Worm (Caenorhabditis elegans) whole organism, L2 larva: ENCODE results near the gene cup-5.

Experiments
- C34F6.9 ChIP-seq: fragments of 150-350 bp; optimal IDR thresholded peaks from 2 replicates; lab custom pipeline; 2014; ENCODE audit warnings: missing biosample characterization, missing genetic modification characterization
- F13H6.1 ChIP-seq: sonication (generic microtip); optimal IDR thresholded peaks from 2 replicates; lab custom pipeline; 2016; ENCODE audit warnings: missing genetic modification characterization, missing compliant biosample characterization
- Y55F3AM.14 ChIP-seq: fragments of 200-800 bp; sonication (Bioruptor generic); optimal IDR thresholded peaks from 2 replicates; lab custom pipeline; 2018; ENCODE audit warnings: mild to moderate bottlenecking, missing genetic modification characterization, missing compliant biosample characterization
- aly-2 ChIP-seq: fragments of 150-350 bp; optimal IDR thresholded peaks from 2 replicates; lab custom pipeline; 2014; ENCODE audit warnings: missing biosample characterization, missing genetic modification characterization
- ama-1 ChIP-seq: fragments of 150-350 bp; optimal IDR thresholded peaks from 2 replicates; lab custom pipeline; 2018; ENCODE audit warnings: inconsistent platforms
- ceh-16 ChIP-seq: fragments of 150-350 bp; optimal IDR thresholded peaks from 2 replicates; lab custom pipeline; 2014; ENCODE audit warnings: missing biosample characterization, missing genetic modification characterization
- ceh-82 ChIP-seq: fragments of 150-350 bp; optimal IDR thresholded peaks from 2 replicates; lab custom pipeline; 2014; ENCODE audit warnings: missing biosample characterization, missing genetic modification characterization
- crh-2 ChIP-seq: sonication (generic microtip); optimal IDR thresholded peaks from 2 replicates; lab custom pipeline; 2017; ENCODE audit warnings: missing biosample characterization, missing genetic modification characterization
- dmd-4 ChIP-seq: sonication (generic microtip); optimal IDR thresholded peaks from 2 replicates; lab custom pipeline; 2017; ENCODE audit warnings: missing biosample characterization, missing genetic modification characterization
- egl-27 ChIP-seq: sonication (generic microtip); optimal IDR thresholded peaks from 3 replicates; lab custom pipeline; 2017; ENCODE audit warnings: missing biosample characterization, missing genetic modification reagents, missing genetic modification characterization
- elt-1 ChIP-seq: fragments of 150-350 bp; optimal IDR thresholded peaks from 2 replicates; lab custom pipeline; 2014; ENCODE audit warnings: missing biosample characterization, missing genetic modification characterization
- elt-3 ChIP-seq: sonication (generic microtip); optimal IDR thresholded peaks from 2 replicates; lab custom pipeline; 2017; ENCODE audit warnings: missing biosample characterization, missing genetic modification characterization
- fos-1 ChIP-seq: fragments of 150-350 bp; optimal IDR thresholded peaks from 2 replicates; lab custom pipeline; 2014; ENCODE audit warnings: missing biosample characterization, missing genetic modification characterization
- lin-11 ChIP-seq: fragments of 150-350 bp; sonication (generic microtip); optimal IDR thresholded peaks from 2 replicates; lab custom pipeline; 2014; ENCODE audit warnings: missing biosample characterization, missing genetic modification characterization, inconsistent platforms, mixed read lengths
- lsy-2 ChIP-seq, 2 experiments: fragments of 150-350 bp in 1 of 2; sonication (generic microtip) in 1 of 2; optimal IDR thresholded peaks; 2 replicates each; lab custom pipeline; 2014 to 2017; ENCODE audit warnings: missing biosample characterization in 2 of 2, missing genetic modification characterization in 2 of 2
- mab-5 ChIP-seq: fragments of 150-350 bp; optimal IDR thresholded peaks from 2 replicates; lab custom pipeline; 2014; ENCODE audit warnings: missing biosample characterization, missing genetic modification characterization
- mbf-1 ChIP-seq: sonication (generic microtip); optimal IDR thresholded peaks from 2 replicates; lab custom pipeline; 2017; ENCODE audit warnings: missing biosample characterization, missing genetic modification characterization
- mdl-1 ChIP-seq, 2 experiments: fragments of 150-350 bp in 1 of 2; sonication (generic microtip) in 1 of 2; optimal IDR thresholded peaks; 2 replicates each; lab custom pipeline; 2017; ENCODE audit warnings: missing biosample characterization in 2 of 2, missing genetic modification characterization in 2 of 2
- nhr-10 ChIP-seq: sonication (generic microtip); optimal IDR thresholded peaks from 2 replicates; lab custom pipeline; 2017; ENCODE audit warnings: missing biosample characterization, missing genetic modification characterization
- nhr-11 ChIP-seq: fragments of 150-350 bp; optimal IDR thresholded peaks from 2 replicates; lab custom pipeline; 2014; ENCODE audit warnings: missing biosample characterization, missing genetic modification characterization
- nhr-12 ChIP-seq: fragments of 150-350 bp; optimal IDR thresholded peaks from 2 replicates; lab custom pipeline; 2014; ENCODE audit warnings: missing biosample characterization, missing genetic modification characterization
- nhr-129 ChIP-seq: fragments of 150-350 bp; optimal IDR thresholded peaks from 2 replicates; lab custom pipeline; 2014; ENCODE audit warnings: missing biosample characterization, missing genetic modification characterization
- nhr-21 ChIP-seq: fragments of 150-350 bp; optimal IDR thresholded peaks from 2 replicates; lab custom pipeline; 2014; ENCODE audit warnings: missing biosample characterization, missing genetic modification characterization
- nhr-25 ChIP-seq: fragments of 150-350 bp; sonication (generic microtip); optimal IDR thresholded peaks from 3 replicates; lab custom pipeline; 2014; ENCODE audit warnings: missing biosample characterization, missing genetic modification characterization
- nhr-6 ChIP-seq: fragments of 150-350 bp; optimal IDR thresholded peaks from 2 replicates; lab custom pipeline; 2014; ENCODE audit warnings: missing biosample characterization, missing genetic modification characterization
- peb-1 ChIP-seq: fragments of 150-350 bp; optimal IDR thresholded peaks from 2 replicates; lab custom pipeline; 2014; ENCODE audit warnings: missing biosample characterization, missing genetic modification characterization
- sem-4 ChIP-seq: fragments of 150-350 bp; optimal IDR thresholded peaks from 2 replicates; lab custom pipeline; 2014; ENCODE audit warnings: missing biosample characterization, missing genetic modification reagents, missing genetic modification characterization
- skn-1 ChIP-seq: sonication (generic microtip); optimal IDR thresholded peaks from 2 replicates; lab custom pipeline; 2017; ENCODE audit warnings: missing biosample characterization, missing genetic modification characterization
- sma-3 ChIP-seq: sonication (generic microtip); optimal IDR thresholded peaks from 2 replicates; lab custom pipeline; 2016; ENCODE audit warnings: missing genetic modification reagents, missing genetic modification characterization, missing compliant biosample characterization
- sma-9 ChIP-seq, 2 experiments: fragments of 150-350 bp in 1 of 2; sonication (generic microtip) in 1 of 2; optimal IDR thresholded peaks; 2 replicates each; lab custom pipeline; 2014 to 2016; ENCODE audit warnings: missing genetic modification characterization in 2 of 2, mild to moderate bottlenecking in 1 of 2, missing biosample characterization in 1 of 2, missing compliant biosample characterization in 1 of 2, missing genetic modification reagents in 1 of 2, moderate library complexity in 1 of 2
- snpc-4 ChIP-seq: fragments of 150-350 bp; optimal IDR thresholded peaks from 2 replicates; lab custom pipeline; 2014; ENCODE audit warnings: missing biosample characterization, missing genetic modification characterization
- unc-39 ChIP-seq: fragments of 150-350 bp; optimal IDR thresholded peaks from 2 replicates; lab custom pipeline; 2014; ENCODE audit warnings: missing biosample characterization, missing genetic modification characterization
- unc-55 ChIP-seq: fragments of 150-350 bp; sonication (generic microtip); optimal IDR thresholded peaks from 3 replicates; lab custom pipeline; 2014; ENCODE audit warnings: missing biosample characterization, missing genetic modification reagents, missing genetic modification characterization
- unc-62 ChIP-seq: fragments of 150-350 bp; optimal IDR thresholded peaks from 2 replicates; lab custom pipeline; 2014; ENCODE audit warnings: missing biosample characterization, missing genetic modification reagents, missing genetic modification characterization
- zag-1 ChIP-seq: fragments of 150-350 bp; optimal IDR thresholded peaks from 2 replicates; lab custom pipeline; 2014; ENCODE audit warnings: missing biosample characterization, missing genetic modification characterization
- ztf-4 ChIP-seq: fragments of 150-350 bp; optimal IDR thresholded peaks from 2 replicates; lab custom pipeline; 2014; ENCODE audit warnings: missing biosample characterization, missing genetic modification characterization

The cup-5 gene

ce11 chrIII:7616228-7616627 lies 32.2 kb downstream of the cup-5 start, which contains the start of gene T04A6.1:
T04A6.1 (plus strand) TSS chrIII:7616528.
- TF ChIP-seq lin-11 (tag; lab: Kevin White, UChicago), result no peak
- TF ChIP-seq sem-4 (tag; lab: Kevin White, UChicago), result no peak
- TF ChIP-seq crh-2 (tag; lab: Kevin White, UChicago), result no peak
- no peak for TF ChIP-seq F13H6.1
- TF ChIP-seq unc-62, result no peak
- TF ChIP-seq Y55F3AM.14 (GFP tag; lab: Kevin White, UChicago), result no peak
- no peak for TF ChIP-seq elt-3 (tag; lab: Kevin White, UChicago)
- no peak for TF ChIP-seq nhr-11 (tag; lab: Kevin White, UChicago)
- TF ChIP-seq C34F6.9 (tag; lab: Kevin White, UChicago), result peak; percentile 6
- TF ChIP-seq nhr-25 (tag; lab: Kevin White, UChicago), result no peak
- TF ChIP-seq lsy-2 (tag; optimal IDR thresholded peaks at IDR 0.05; lab: Kevin White, UChicago), result no peak
- TF ChIP-seq ceh-82 (tag; lab: Kevin White, UChicago), result no peak
- peak; percentile 34 for TF ChIP-seq nhr-129
- no peak for TF ChIP-seq mbf-1 (tag; lab: Kevin White, UChicago)
- peak; percentile 61 for TF ChIP-seq unc-55 (GFP tag; lab: Kevin White, UChicago)
- TF ChIP-seq mab-5 (tag; lab: Kevin White, UChicago), result no peak
- no peak for TF ChIP-seq mdl-1 (tag; optimal IDR thresholded peaks at IDR 0.05; lab: Kevin White, UChicago)
- no peak for TF ChIP-seq snpc-4 (tag; lab: Kevin White, UChicago)
- TF ChIP-seq unc-39 (tag; lab: Kevin White, UChicago), result no peak
- no peak for TF ChIP-seq ama-1 (lab: Kevin White, UChicago)

- TF ChIP-seq egl-27 (tag; lab: Kevin White, UChicago) (peak; percentile 8), nhr-21 (tag; lab: Kevin White, UChicago) (peak; percentile 13), unc-39 (tag; lab: Kevin White, UChicago) (no peak), peb-1 (no peak), fos-1 (tag; lab: Kevin White, UChicago) (peak; percentile 5), sma-3 (GFP tag; lab: Kevin White, UChicago) (peak; percentile 26), sem-4 (tag; lab: Kevin White, UChicago) (no peak)
Measured at ce11 chrIII:7618294-7618693, 34.3 kb downstream of the cup-5 start.

- TF ChIP-seq unc-39 (tag; lab: Kevin White, UChicago) (no peak), nhr-12 (tag; lab: Kevin White, UChicago) (no peak), nhr-21 (tag; lab: Kevin White, UChicago) (no peak), zag-1 (tag; lab: Kevin White, UChicago) (no peak), elt-1 (tag; lab: Kevin White, UChicago) (no peak), nhr-10 (tag; lab: Kevin White, UChicago) (no peak), C34F6.9 (tag; lab: Kevin White, UChicago) (no peak), dmd-4 (tag; lab: Kevin White, UChicago) (no peak), mbf-1 (tag; lab: Kevin White, UChicago) (no peak), aly-2 (tag; lab: Kevin White, UChicago) (no peak), egl-27 (tag; lab: Kevin White, UChicago) (no peak), peb-1 (no peak), snpc-4 (tag; lab: Kevin White, UChicago) (no peak), nhr-11 (tag; lab: Kevin White, UChicago) (no peak), ama-1 (lab: Kevin White, UChicago) (no peak), nhr-6 (tag; lab: Kevin White, UChicago) (no peak), ceh-82 (tag; lab: Kevin White, UChicago) (no peak), ztf-4 (tag; lab: Kevin White, UChicago) (no peak), sma-3 (GFP tag; lab: Kevin White, UChicago) (no peak), ceh-16 (tag; lab: Kevin White, UChicago) (no peak)
Measured at ce11 chrIII:7619846-7620245, 35.9 kb downstream of the cup-5 start.

ce11 chrIII:7621355-7621754 lies 37.4 kb downstream of the cup-5 start:
- TF ChIP-seq crh-2 (tag; lab: Kevin White, UChicago) (no peak), snpc-4 (tag; lab: Kevin White, UChicago) (no peak)

ce11 chrIII:7622922-7623321 lies 38.9 kb downstream of the cup-5 start:
- TF ChIP-seq sma-9 (GFP tag; optimal IDR thresholded peaks at IDR 0.05; lab: Kevin White, UChicago) (peak; percentile 47), sma-9 (tag; optimal IDR thresholded peaks at IDR 0.05; lab: Kevin White, UChicago) (no peak), peb-1 (no peak), ama-1 (lab: Kevin White, UChicago) (no peak), unc-55 (GFP tag; lab: Kevin White, UChicago) (no peak), fos-1 (tag; lab: Kevin White, UChicago) (peak; percentile 41), sma-3 (GFP tag; lab: Kevin White, UChicago) (peak; percentile 20), skn-1 (tag; lab: Kevin White, UChicago) (no peak)
